Worm (Caenorhabditis elegans) whole organism, L1 larva: ENCODE data around the gene myo-3.

Source experiments
- ama-1 ChIP-seq: fragments of 150-350 bp; optimal IDR thresholded peaks from 2 replicates; lab custom pipeline; 2014
- fkh-8 ChIP-seq: sonication (generic microtip); optimal IDR thresholded peaks from 2 replicates; lab custom pipeline; 2016; ENCODE audit warnings: mild to moderate bottlenecking, missing genetic modification characterization, missing compliant biosample characterization
- jun-1 ChIP-seq: fragments of 150-350 bp; optimal IDR thresholded peaks from 2 replicates; lab custom pipeline; 2014; ENCODE audit warnings: missing biosample characterization, missing genetic modification reagents, missing genetic modification characterization
- mef-2 ChIP-seq: fragments of 150-350 bp; optimal IDR thresholded peaks from 2 replicates; lab custom pipeline; 2014; ENCODE audit warnings: missing biosample characterization, missing genetic modification characterization
- nhr-237 ChIP-seq: fragments of 150-350 bp; optimal IDR thresholded peaks from 2 replicates; lab custom pipeline; 2014; ENCODE audit warnings: missing biosample characterization, missing genetic modification characterization
- nhr-28 ChIP-seq: fragments of 150-350 bp; optimal IDR thresholded peaks from 2 replicates; lab custom pipeline; 2014; ENCODE audit warnings: missing biosample characterization, missing genetic modification characterization
- nhr-76 ChIP-seq: sonication (generic microtip); optimal IDR thresholded peaks from 2 replicates; lab custom pipeline; 2017; ENCODE audit warnings: missing biosample characterization, missing genetic modification characterization
- pag-3 ChIP-seq: sonication (generic microtip); optimal IDR thresholded peaks from 2 replicates; lab custom pipeline; 2017; ENCODE audit warnings: missing genetic modification characterization, mild to moderate bottlenecking, missing compliant biosample characterization, antibody characterized with exemption, borderline replicate concordance; ENCODE audit not compliant: insufficient read depth
- pqm-1 ChIP-seq: sonication (generic microtip); optimal IDR thresholded peaks from 3 replicates; lab custom pipeline; 2017; ENCODE audit warnings: missing biosample characterization, missing genetic modification characterization

DNA sequence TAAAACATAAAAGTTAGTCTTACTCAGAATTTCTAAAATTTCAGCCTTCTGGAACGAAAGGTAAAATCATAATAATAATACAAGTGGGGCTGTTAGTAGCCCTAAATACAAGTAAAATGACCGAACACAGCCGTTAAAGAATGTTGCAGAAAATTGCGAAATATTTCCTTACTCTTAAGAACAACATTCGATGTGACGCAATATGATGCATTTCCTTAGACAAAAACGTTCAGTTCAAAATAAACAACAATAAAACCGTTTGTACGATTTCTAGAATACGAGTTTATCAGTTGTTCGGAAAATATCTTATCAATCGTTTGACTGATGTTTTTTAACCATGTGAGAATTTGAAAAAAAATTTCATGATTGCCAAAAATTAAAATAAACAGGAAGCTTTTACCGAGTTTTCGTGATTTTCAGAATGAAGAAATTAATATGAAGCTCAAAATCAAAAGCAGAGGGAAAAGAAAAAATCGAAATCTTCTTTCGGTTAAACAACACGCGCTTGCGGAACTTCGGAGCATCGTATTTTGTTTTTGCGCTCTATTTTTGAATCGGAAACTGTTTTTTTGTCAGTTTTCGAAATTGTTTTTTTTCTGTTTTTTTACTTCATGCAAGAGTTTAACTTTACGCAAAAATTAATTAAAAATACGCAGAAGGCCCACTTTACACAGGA, 11.8 kb upstream of the myo-3 start:
- TF ChIP-seq pag-3 (no peak), nhr-237 (tag; lab: Kevin White, UChicago) (no peak), jun-1 (tag; lab: Kevin White, UChicago) (no peak), fkh-8 (tag; lab: Kevin White, UChicago) (no peak), ama-1 (lab: Kevin White, UChicago) (no peak), nhr-28 (tag; lab: Kevin White, UChicago) (no peak), mef-2 (tag; lab: Kevin White, UChicago) (no peak), nhr-76 (tag; lab: Kevin White, UChicago) (no peak), pqm-1 (tag; lab: Kevin White, UChicago) (no peak)
